Worm (Caenorhabditis elegans) whole organism, midembryonic: ENCODE measurements around the gene srh-248.
"Not testable (repeated sequence)": the region's sequence is repeated elsewhere in the genome, so short reads cannot be mapped to it uniquely, and the experiment has no call there.

Experiments
- T22C8.4 ChIP-seq: fragments of 200-800 bp; sonication (Bioruptor generic); IDR thresholded peaks from 2 replicates; pipeline ENCODE4 v1.3.6; 2022; ENCODE audit warnings: missing genetic modification characterization, missing compliant biosample characterization
- cog-1 ChIP-seq: sonication (generic microtip); optimal IDR thresholded peaks from 2 replicates; lab custom pipeline; 2016; ENCODE audit warnings: missing genetic modification characterization, missing compliant biosample characterization
- flt-1 ChIP-seq: fragments of 200-800 bp; sonication (Bioruptor generic); IDR thresholded peaks from 2 replicates; pipeline ENCODE4 v1.3.6; 2022; ENCODE audit warnings: missing genetic modification characterization, missing compliant biosample characterization
- klf-2 ChIP-seq: fragments of 200-800 bp; sonication (Bioruptor generic); conservative IDR thresholded peaks from 2 replicates; pipeline ENCODE4 v1.3.6; 2022; ENCODE audit warnings: missing genetic modification reagents, missing genetic modification characterization, missing compliant biosample characterization
- med-1 ChIP-seq: sonication (generic microtip); optimal IDR thresholded peaks from 2 replicates; lab custom pipeline; 2017; ENCODE audit warnings: missing genetic modification characterization, mild to moderate bottlenecking, missing compliant biosample characterization, antibody characterized with exemption, missing genetic modification reagents; ENCODE audit not compliant: insufficient read depth
- ref-1 ChIP-seq: fragments of 200-800 bp; sonication (Bioruptor generic); conservative IDR thresholded peaks from 2 replicates; pipeline ENCODE4 v1.3.6; 2022; ENCODE audit warnings: missing genetic modification reagents, missing genetic modification characterization, missing compliant biosample characterization
- tab-1 ChIP-seq: fragments of 200-800 bp; sonication (Bioruptor generic); IDR thresholded peaks from 2 replicates; pipeline ENCODE4 v1.3.6; 2022; ENCODE audit warnings: missing genetic modification characterization, missing compliant biosample characterization
- ztf-23 ChIP-seq: fragments of 200-800 bp; sonication (Bioruptor generic); IDR thresholded peaks from 2 replicates; pipeline ENCODE4 v1.3.6; 2022; ENCODE audit warnings: missing genetic modification reagents, missing genetic modification characterization, missing compliant biosample characterization
- ztf-29 ChIP-seq: fragments of 200-800 bp; sonication (Bioruptor generic); IDR thresholded peaks from 2 replicates; pipeline ENCODE4 v1.3.6; 2022; ENCODE audit warnings: missing genetic modification reagents, missing genetic modification characterization, missing compliant biosample characterization

srh-248 gene

ce11 chrV:2955342-2955741 lies at the start of gene srh-248:
TSS of gene srh-248 (minus strand) at chrV:2955442.
- TF ChIP-seq ztf-23; ztf-29 (GFP tag; lab: Robert Waterston, UW); T22C8.4 (GFP tag; lab: Robert Waterston, UW): not testable (repeated sequence)

- TF ChIP-seq cog-1 = no peak
Observed at ce11 chrV:2999736-3000135, 44.5 kb upstream of the srh-248 start, which contains the start of gene srw-119. TSS of gene srw-119 (minus strand) at chrV:2999836.

- no peak for TF ChIP-seq med-1 (GFP tag; lab: Kevin White, UChicago)
- no peak for TF ChIP-seq flt-1
- no peak for TF ChIP-seq tab-1 (GFP tag; lab: Robert Waterston, UW)
- TF ChIP-seq cog-1 = no peak
- TF ChIP-seq ref-1 (GFP tag; lab: Robert Waterston, UW) = no peak
- no peak for TF ChIP-seq klf-2 (GFP tag; lab: Robert Waterston, UW)
- no peak for TF ChIP-seq ztf-23
Observed at ce11 chrV:2996105-2996504, 40.9 kb upstream of the srh-248 start, which contains the start of gene srw-120. TSS of gene srw-120 (minus strand) at chrV:2996205.

- TF ChIP-seq cog-1 = no peak
- TF ChIP-seq flt-1 = no peak
- TF ChIP-seq klf-2 (GFP tag; lab: Robert Waterston, UW) = no peak
- TF ChIP-seq med-1 (GFP tag; lab: Kevin White, UChicago) = no peak
- no peak for TF ChIP-seq ztf-29 (GFP tag; lab: Robert Waterston, UW)
- TF ChIP-seq T22C8.4 (GFP tag; lab: Robert Waterston, UW) = no peak
- no peak for TF ChIP-seq tab-1 (GFP tag; lab: Robert Waterston, UW)
- TF ChIP-seq ref-1 (GFP tag; lab: Robert Waterston, UW) = no peak
- TF ChIP-seq ztf-23 = no peak
Observed at ce11 chrV:2993816-2994215, 38.6 kb upstream of the srh-248 start, which contains the start of gene srw-115. TSS of gene srw-115 (minus strand) at chrV:2993916.

- TF ChIP-seq med-1 (GFP tag; lab: Kevin White, UChicago) (no peak), cog-1 (no peak), ref-1 (GFP tag; lab: Robert Waterston, UW) (no peak), T22C8.4 (GFP tag; lab: Robert Waterston, UW) (no peak), flt-1 (no peak), ztf-29 (GFP tag; lab: Robert Waterston, UW) (no peak), ztf-23 (no peak), klf-2 (GFP tag; lab: Robert Waterston, UW) (no peak), tab-1 (GFP tag; lab: Robert Waterston, UW) (no peak)
Observed at ce11 chrV:2992060-2992459, 36.8 kb upstream of the srh-248 start.

- TF ChIP-seq med-1 (GFP tag; lab: Kevin White, UChicago) = no peak
- TF ChIP-seq flt-1 = no peak
- no peak for TF ChIP-seq cog-1
- no peak for TF ChIP-seq T22C8.4 (GFP tag; lab: Robert Waterston, UW)
- no peak for TF ChIP-seq ztf-29 (GFP tag; lab: Robert Waterston, UW)
Observed at ce11 chrV:2991485-2991884, 36.2 kb upstream of the srh-248 start, which contains the start of gene srw-121. TSS of gene srw-121 (minus strand) at chrV:2991585.

ce11 chrV:2987407-2987806 lies 32.2 kb upstream of the srh-248 start, which contains the start of gene srh-85:
TSS of gene srh-85 (minus strand) at chrV:2987507.
- TF ChIP-seq med-1 (GFP tag; lab: Kevin White, UChicago) (no peak), tab-1 (GFP tag; lab: Robert Waterston, UW) (no peak), ref-1 (GFP tag; lab: Robert Waterston, UW) (no peak), flt-1 (no peak), cog-1 (no peak), klf-2 (GFP tag; lab: Robert Waterston, UW) (no peak), T22C8.4 (GFP tag; lab: Robert Waterston, UW) (no peak), ztf-29 (GFP tag; lab: Robert Waterston, UW) (no peak), ztf-23 (no peak)

ce11 chrV:2985309-2985708 lies 30.1 kb upstream of the srh-248 start, which contains the start of gene srw-139:
TSS of gene srw-139 (minus strand) at chrV:2985409.
- TF ChIP-seq klf-2 (GFP tag; lab: Robert Waterston, UW) (no peak), ztf-23 (no peak), med-1 (GFP tag; lab: Kevin White, UChicago) (no peak), tab-1 (GFP tag; lab: Robert Waterston, UW) (no peak), cog-1 (no peak), flt-1 (no peak), ztf-29 (GFP tag; lab: Robert Waterston, UW) (no peak), ref-1 (GFP tag; lab: Robert Waterston, UW) (no peak), T22C8.4 (GFP tag; lab: Robert Waterston, UW) (no peak)

- TF ChIP-seq T22C8.4 (GFP tag; lab: Robert Waterston, UW) (no peak), med-1 (GFP tag; lab: Kevin White, UChicago) (no peak), tab-1 (GFP tag; lab: Robert Waterston, UW) (no peak), cog-1 (no peak)
Observed at ce11 chrV:2983351-2983750, 28.1 kb upstream of the srh-248 start, which contains the start of gene srw-117. TSS of gene srw-117 (minus strand) at chrV:2983451.

- TF ChIP-seq med-1 (GFP tag; lab: Kevin White, UChicago) (no peak), flt-1 (no peak), ref-1 (GFP tag; lab: Robert Waterston, UW) (no peak), cog-1 (no peak), tab-1 (GFP tag; lab: Robert Waterston, UW) (no peak), klf-2 (GFP tag; lab: Robert Waterston, UW) (no peak), T22C8.4 (GFP tag; lab: Robert Waterston, UW) (no peak), ztf-29 (GFP tag; lab: Robert Waterston, UW) (no peak), ztf-23 (no peak)
Observed at ce11 chrV:2979978-2980377, 24.7 kb upstream of the srh-248 start, which contains the start of gene srw-118. TSS of gene srw-118 (minus strand) at chrV:2980078.
